Worm (Caenorhabditis elegans): ENCODE data around the gene F54D5.4.

- TF ChIP-seq lsy-2 (tag; optimal IDR thresholded peaks at IDR 0.05) (peak; percentile 7), drap-1 (GFP tag; optimal IDR thresholded peaks at IDR 0.05) (no peak), ces-1 (GFP tag; optimal IDR thresholded peaks at IDR 0.05) (no peak), nhr-237 (tag; optimal IDR thresholded peaks at IDR 0.05) (no peak), lin-13 (tag; optimal IDR thresholded peaks at IDR 0.05) (no peak), nhr-2 (tag; optimal IDR thresholded peaks at IDR 0.05) (no peak), pha-4 (tag; optimal IDR thresholded peaks at IDR 0.05) (no peak), sptf-1 (tag; optimal IDR thresholded peaks at IDR 0.05) (no peak), mls-2 (tag; optimal IDR thresholded peaks at IDR 0.05) (no peak), bed-3 (GFP tag; optimal IDR thresholded peaks at IDR 0.05) (no peak), blmp-1 (tag; optimal IDR thresholded peaks at IDR 0.05) (no peak)
These were observed 948 bp upstream of the F54D5.4 start for ce11 chrII:11568670-11569069.
